Fruit fly (Drosophila melanogaster): ENCODE measurements around the gene alpha-Est9.
A peak's percentile ranks its signal among the peaks of the same experiment; 100 is the strongest.

DNA sequence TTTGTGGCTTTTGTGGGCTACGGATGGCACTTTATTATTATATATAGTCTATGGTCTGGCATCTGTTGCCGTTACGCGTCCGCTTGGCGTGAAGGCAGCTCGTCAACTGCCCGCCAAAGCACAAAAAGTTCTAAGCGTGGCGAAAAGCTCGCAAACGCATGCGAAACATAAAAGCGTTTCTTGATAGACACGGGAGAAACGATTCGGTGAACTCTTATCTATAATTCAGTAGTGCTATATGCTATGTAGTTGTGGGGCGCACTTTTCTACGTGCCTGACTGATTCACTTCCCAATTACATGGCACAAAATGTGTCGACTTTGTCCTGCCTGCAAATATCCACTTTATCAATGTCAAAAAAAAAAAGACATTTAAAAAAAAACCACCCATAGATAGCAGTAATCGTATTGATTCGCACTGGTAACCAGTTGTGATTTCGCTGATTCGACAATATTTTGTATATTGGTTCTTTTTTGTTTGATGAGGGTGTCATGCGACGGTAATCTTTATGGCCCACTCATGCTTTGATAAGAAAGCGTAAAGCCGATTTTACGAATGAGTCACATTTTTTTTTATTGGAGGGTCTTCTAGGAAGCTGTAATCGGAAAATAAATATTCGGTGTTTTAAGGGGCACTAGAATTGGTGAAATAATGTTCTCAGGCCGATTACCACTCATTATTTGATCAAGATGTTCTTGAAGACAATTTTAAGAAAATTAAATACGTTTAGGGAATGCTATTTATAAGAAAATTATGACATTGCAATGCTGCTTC, at the start of gene alpha-Est9:
- no peak for TF ChIP-seq Crg-1 (GFP tag; optimal IDR thresholded peaks at IDR 0.05)
- TF ChIP-seq CG1620 (GFP tag; optimal IDR thresholded peaks at IDR 0.05): no peak
- peak; percentile 11 for TF ChIP-seq pad (GFP tag; optimal IDR thresholded peaks at IDR 0.05)
- TF ChIP-seq CG14711 (tag; optimal IDR thresholded peaks at IDR 0.05): peak; percentile 1
- peak; percentile 60 for TF ChIP-seq tj (GFP tag; optimal IDR thresholded peaks at IDR 0.05)
- no peak for TF ChIP-seq cnc (optimal IDR thresholded peaks at IDR 0.05)
- TF ChIP-seq Clk (GFP tag; optimal IDR thresholded peaks at IDR 0.05): no peak
- no peak for TF ChIP-seq toe (GFP tag; optimal IDR thresholded peaks at IDR 0.05)
- peak; percentile 33 for TF ChIP-seq CG12768 (GFP tag; optimal IDR thresholded peaks at IDR 0.05)
- TF ChIP-seq Mnt (GFP tag; optimal IDR thresholded peaks at IDR 0.05): peak; percentile 74
- peak; percentile 39 for TF ChIP-seq Hr96 (GFP tag; optimal IDR thresholded peaks at IDR 0.05)
- peak; percentile 95 for TF ChIP-seq kay (GFP tag; ENCODE audit: borderline replicate concordance)
